Fruit fly (Drosophila melanogaster) whole organism, embryonic: ENCODE data around the gene CG9782.

Experiments
- ATbp ChIP-seq: fragments of 200-800 bp; sonication (Bioruptor generic); optimal IDR thresholded peaks from 2 replicates; lab custom pipeline; 2017; ENCODE audit warnings: missing biosample characterization, mild to moderate bottlenecking, missing genetic modification characterization, missing genetic modification reagents
- Blimp-1 ChIP-seq: fragments of 200-800 bp; sonication (Bioruptor generic); optimal IDR thresholded peaks from 3 replicates; lab custom pipeline; 2018; ENCODE audit warnings: missing biosample characterization, missing genetic modification characterization, mild to moderate bottlenecking, moderate library complexity, missing genetic modification reagents
- C15 ChIP-seq: fragments of 200-800 bp; sonication (Bioruptor generic); IDR thresholded peaks from 3 replicates; pipeline ENCODE4 v1.3.6; 2022; ENCODE audit warnings: missing biosample characterization, missing genetic modification characterization
- CG10209 ChIP-seq: fragments of 200-800 bp; sonication (Bioruptor generic); optimal IDR thresholded peaks from 3 replicates; lab custom pipeline; 2017; ENCODE audit warnings: missing biosample characterization, mild to moderate bottlenecking, missing genetic modification characterization, missing genetic modification reagents
- CG10267 ChIP-seq: fragments of 200-800 bp; sonication (Bioruptor generic); optimal IDR thresholded peaks from 2 replicates; lab custom pipeline; 2018; ENCODE audit warnings: missing biosample characterization, mild to moderate bottlenecking, missing genetic modification characterization, moderate library complexity
- CG10654 ChIP-seq: fragments of 200-800 bp; sonication (Bioruptor generic); optimal IDR thresholded peaks from 2 replicates; lab custom pipeline; 2016; ENCODE audit warnings: missing biosample characterization, missing genetic modification characterization
- CG11696 ChIP-seq: fragments of 200-800 bp; sonication (Bioruptor generic); IDR thresholded peaks from 2 replicates; pipeline ENCODE4 v1.3.6; 2022; ENCODE audit warnings: missing biosample characterization, missing genetic modification characterization
- CG1233 ChIP-seq: fragments of 200-800 bp; sonication (Bioruptor generic); optimal IDR thresholded peaks from 4 replicates; lab custom pipeline; 2018; ENCODE audit warnings: missing biosample characterization, mild to moderate bottlenecking, missing genetic modification characterization
- CG12391 ChIP-seq: fragments of 200-800 bp; sonication (Bioruptor generic); optimal IDR thresholded peaks from 3 replicates; lab custom pipeline; 2018; ENCODE audit warnings: missing biosample characterization, mild to moderate bottlenecking, missing genetic modification characterization, moderate library complexity
- CG12659 ChIP-seq: fragments of 200-800 bp; sonication (Bioruptor generic); optimal IDR thresholded peaks from 3 replicates; lab custom pipeline; 2017; ENCODE audit warnings: mild to moderate bottlenecking, missing biosample characterization, missing genetic modification reagents, missing genetic modification characterization
- CG14965 ChIP-seq: fragments of 200-800 bp; sonication (Bioruptor generic); optimal IDR thresholded peaks from 2 replicates; lab custom pipeline; 2016; ENCODE audit warnings: missing biosample characterization, missing genetic modification characterization, borderline replicate concordance
- CG15073 ChIP-seq: fragments of 200-800 bp; sonication (Bioruptor generic); optimal IDR thresholded peaks from 2 replicates; lab custom pipeline; 2016; ENCODE audit warnings: missing biosample characterization, missing genetic modification characterization
- CG18476 ChIP-seq: fragments of 200-800 bp; sonication (Bioruptor generic); optimal IDR thresholded peaks from 2 replicates; lab custom pipeline; 2016; ENCODE audit warnings: missing biosample characterization, mild to moderate bottlenecking, missing genetic modification characterization
- CG18619 ChIP-seq: fragments of 200-800 bp; sonication (Bioruptor generic); optimal IDR thresholded peaks from 3 replicates; lab custom pipeline; 2017; ENCODE audit warnings: missing biosample characterization, mild to moderate bottlenecking, missing genetic modification characterization
- CG18764 ChIP-seq: fragments of 200-800 bp; sonication (Bioruptor generic); optimal IDR thresholded peaks from 3 replicates; lab custom pipeline; 2016; ENCODE audit warnings: missing biosample characterization, missing genetic modification characterization
- CG3726 ChIP-seq: fragments of 200-800 bp; sonication (Bioruptor generic); IDR thresholded peaks from 3 replicates; pipeline ENCODE4, ENCODE4 v1.3.6; 2022; ENCODE audit warnings: missing biosample characterization, missing genetic modification characterization
- CG4360 ChIP-seq: fragments of 200-800 bp; sonication (Bioruptor generic); IDR thresholded peaks from 2 replicates; pipeline ENCODE4 v1.3.6; 2022; ENCODE audit warnings: missing biosample characterization, missing genetic modification characterization
- CG8924 ChIP-seq: fragments of 200-800 bp; optimal IDR thresholded peaks from 3 replicates; lab custom pipeline; 2019; ENCODE audit warnings: missing biosample characterization, mild to moderate bottlenecking, missing genetic modification characterization, moderate library complexity
- CG9215 ChIP-seq: fragments of 200-800 bp; sonication (Bioruptor generic); IDR thresholded peaks from 2 replicates; pipeline ENCODE4 v1.3.6; 2022; ENCODE audit warnings: missing biosample characterization, missing genetic modification characterization
- CG9797 ChIP-seq: fragments of 200-800 bp; sonication (Bioruptor generic); optimal IDR thresholded peaks from 3 replicates; lab custom pipeline; 2018; ENCODE audit warnings: missing biosample characterization, mild to moderate bottlenecking, missing genetic modification characterization
- Chrac-16 ChIP-seq: fragments of 200-800 bp; sonication (Bioruptor generic); optimal IDR thresholded peaks from 3 replicates; lab custom pipeline; 2016; ENCODE audit warnings: missing biosample characterization, missing genetic modification characterization
- D ChIP-seq, 2 experiments: fragments of 200-800 bp in 1 of 2; fragments of >200 bp in 1 of 2; sonication (Bioruptor generic) in 1 of 2; optimal IDR thresholded peaks; 2 replicates in 1 of 2; 3 replicates in 1 of 2; lab custom pipeline; 2017; ENCODE audit warnings: mild to moderate bottlenecking in 1 of 2, missing biosample characterization in 1 of 2, missing genetic modification characterization in 1 of 2, missing genetic modification reagents in 1 of 2
- Dip2 ChIP-seq: fragments of 200-800 bp; sonication (Bioruptor generic); IDR thresholded peaks from 2 replicates; pipeline ENCODE4 v1.3.6; 2022; ENCODE audit warnings: missing biosample characterization, missing genetic modification characterization
- E2f2 ChIP-seq: fragments of 200-800 bp; sonication (Bioruptor generic); IDR thresholded peaks from 2 replicates; pipeline ENCODE4 v1.3.6; 2022; ENCODE audit warnings: missing biosample characterization, missing genetic modification characterization
- Eip74EF ChIP-seq, 2 experiments: fragments of 200-800 bp in 1 of 2; fragments of >200 bp in 1 of 2; sonication (Bioruptor generic) in 1 of 2; optimal IDR thresholded peaks; 2 replicates each; lab custom pipeline; 2017 to 2019; ENCODE audit warnings: missing biosample characterization in 2 of 2, missing genetic modification characterization in 2 of 2, mild to moderate bottlenecking in 1 of 2, moderate library complexity in 1 of 2
- Hand ChIP-seq: fragments of 200-800 bp; sonication (Bioruptor generic); optimal IDR thresholded peaks from 2 replicates; lab custom pipeline; 2017; ENCODE audit warnings: mild to moderate bottlenecking, missing biosample characterization, missing genetic modification reagents, missing genetic modification characterization
- Hr3 ChIP-seq: fragments of 200-800 bp; sonication (Bioruptor generic); optimal IDR thresholded peaks from 3 replicates; lab custom pipeline; 2016; ENCODE audit warnings: missing biosample characterization, missing genetic modification characterization
- Max ChIP-seq: fragments of 200-800 bp; sonication (Bioruptor generic); optimal IDR thresholded peaks from 2 replicates; lab custom pipeline; 2016; ENCODE audit warnings: missing biosample characterization, mild to moderate bottlenecking, missing genetic modification characterization
- Mrtf ChIP-seq: fragments of 200-800 bp; sonication (Bioruptor generic); IDR thresholded peaks from 3 replicates; pipeline ENCODE4 v1.3.6; 2022; ENCODE audit warnings: missing biosample characterization, missing genetic modification characterization
- Xbp1 ChIP-seq: fragments of 200-800 bp; sonication (Bioruptor generic); optimal IDR thresholded peaks from 3 replicates; lab custom pipeline; 2016; ENCODE audit warnings: missing biosample characterization, mild to moderate bottlenecking, missing genetic modification characterization
- ap ChIP-seq: fragments of 200-800 bp; sonication (Bioruptor generic); IDR thresholded peaks from 2 replicates; pipeline ENCODE4 v1.3.6; 2022; ENCODE audit warnings: missing biosample characterization, missing genetic modification characterization
- az2 ChIP-seq: fragments of 200-800 bp; sonication (Bioruptor generic); optimal IDR thresholded peaks from 3 replicates; lab custom pipeline; 2016; ENCODE audit warnings: missing biosample characterization, missing genetic modification characterization
- bab2 ChIP-seq: fragments of 200-800 bp; sonication (Bioruptor generic); optimal IDR thresholded peaks from 2 replicates; lab custom pipeline; 2016; ENCODE audit warnings: missing biosample characterization, missing genetic modification characterization
- bcd ChIP-seq: fragments of 200-800 bp; sonication (Bioruptor generic); optimal IDR thresholded peaks from 2 replicates; lab custom pipeline; 2017; ENCODE audit warnings: missing biosample characterization, mild to moderate bottlenecking, missing genetic modification characterization
- bsh ChIP-seq, 2 experiments: fragments of 200-800 bp; sonication (Bioruptor generic); optimal IDR thresholded peaks; 2 replicates each; lab custom pipeline; 2017 to 2018; ENCODE audit warnings: mild to moderate bottlenecking in 2 of 2, missing biosample characterization in 2 of 2, missing genetic modification characterization in 2 of 2, moderate library complexity in 1 of 2
- cwo ChIP-seq: fragments of 200-800 bp; sonication (Bioruptor generic); optimal IDR thresholded peaks from 3 replicates; lab custom pipeline; 2017; ENCODE audit warnings: missing biosample characterization, missing genetic modification characterization, mild to moderate bottlenecking, moderate library complexity, missing genetic modification reagents
- dysf ChIP-seq: fragments of 200-800 bp; sonication (Bioruptor generic); IDR thresholded peaks from 3 replicates; pipeline ENCODE4 v1.3.6; 2022; ENCODE audit warnings: missing biosample characterization, missing genetic modification characterization
- ems ChIP-seq: fragments of 200-800 bp; sonication (Bioruptor generic); optimal IDR thresholded peaks from 3 replicates; lab custom pipeline; 2016; ENCODE audit warnings: missing biosample characterization, missing genetic modification characterization
- ewg ChIP-seq: fragments of 200-800 bp; sonication (Bioruptor generic); optimal IDR thresholded peaks from 3 replicates; lab custom pipeline; 2017; ENCODE audit warnings: mild to moderate bottlenecking, missing biosample characterization, missing genetic modification reagents, missing genetic modification characterization
- gcm ChIP-seq: fragments of 200-800 bp; sonication (Bioruptor generic); optimal IDR thresholded peaks from 2 replicates; lab custom pipeline; 2019; ENCODE audit warnings: missing biosample characterization, mild to moderate bottlenecking, missing genetic modification characterization, moderate library complexity
- gem ChIP-seq: fragments of 200-800 bp; sonication (Bioruptor generic); optimal IDR thresholded peaks from 2 replicates; lab custom pipeline; 2019; ENCODE audit warnings: missing biosample characterization, mild to moderate bottlenecking, missing genetic modification characterization, moderate library complexity
- gfzf ChIP-seq: fragments of 200-800 bp; sonication (Bioruptor generic); optimal IDR thresholded peaks from 2 replicates; lab custom pipeline; 2016; ENCODE audit warnings: missing biosample characterization, mild to moderate bottlenecking, missing genetic modification characterization, moderate library complexity
- lilli ChIP-seq: fragments of 200-800 bp; sonication (Bioruptor generic); optimal IDR thresholded peaks from 3 replicates; lab custom pipeline; 2016; ENCODE audit warnings: missing biosample characterization, missing genetic modification characterization
- nerfin-1 ChIP-seq: fragments of 200-800 bp; sonication (Bioruptor generic); optimal IDR thresholded peaks from 3 replicates; lab custom pipeline; 2019; ENCODE audit warnings: missing biosample characterization, mild to moderate bottlenecking, missing genetic modification characterization, moderate library complexity
- sisA ChIP-seq: fragments of 200-800 bp; sonication (Bioruptor generic); IDR thresholded peaks from 2 replicates; pipeline ENCODE4 v1.3.6; 2022; ENCODE audit warnings: missing biosample characterization, missing genetic modification characterization
- tgo ChIP-seq: fragments of 200-800 bp; sonication (Bioruptor generic); IDR thresholded peaks from 3 replicates; pipeline ENCODE4 v1.3.6; 2022; ENCODE audit warnings: missing biosample characterization, missing genetic modification characterization
- ttk ChIP-seq: fragments of 200-800 bp; sonication (Bioruptor generic); IDR thresholded peaks from 2 replicates; pipeline ENCODE4 v2.1.2; 2022; ENCODE audit warnings: missing biosample characterization, missing genetic modification characterization
- yki ChIP-seq: fragments of >200 bp; optimal IDR thresholded peaks from 3 replicates; lab custom pipeline; 2018
- zf30C ChIP-seq: fragments of 200-800 bp; sonication (Bioruptor generic); optimal IDR thresholded peaks from 3 replicates; lab custom pipeline; 2018; ENCODE audit warnings: missing biosample characterization, mild to moderate bottlenecking, missing genetic modification characterization
- zfh1 ChIP-seq: fragments of 200-800 bp; sonication (Bioruptor generic); IDR thresholded peaks from 3 replicates; pipeline ENCODE4 v1.3.6; 2022; ENCODE audit warnings: missing biosample characterization, missing genetic modification characterization

The CG9782 gene

dm6 chrX:16579978-16580377, 41.4 kb downstream of the CG9782 start (continued):
- TF ChIP-seq CG14965 (GFP tag; lab: Kevin White, UChicago) (no peak), Blimp-1 (peak; percentile 24), CG4360 (no peak), CG12659 (GFP tag; lab: Kevin White, UChicago) (peak; percentile 16), Hand (GFP tag; lab: Kevin White, UChicago) (peak; percentile 66), Xbp1 (GFP tag; lab: Kevin White, UChicago) (peak; percentile 47), ap (GFP tag; lab: Robert Waterston, UW) (no peak), D (optimal IDR thresholded peaks at IDR 0.05; lab: Kevin White, UChicago) (no peak), D (GFP tag; optimal IDR thresholded peaks at IDR 0.05; lab: Kevin White, UChicago) (peak; percentile 11), CG10209 (peak; percentile 50), CG18476 (peak; percentile 22), ewg (GFP tag; lab: Kevin White, UChicago) (peak; percentile 18), CG15073 (no peak), Eip74EF (GFP tag; optimal IDR thresholded peaks at IDR 0.05; lab: Kevin White, UChicago) (peak in 1 of 2 experiments; percentile 34), CG10654 (GFP tag; lab: Kevin White, UChicago) (peak; percentile 20), CG9797 (GFP tag; lab: Kevin White, UChicago) (no peak), az2 (GFP tag; lab: Kevin White, UChicago) (peak; percentile 20), E2f2 (GFP tag; lab: Robert Waterston, UW) (0 out of 2 replicates have a peak, but pooled peaks have one; percentile 10), gfzf (GFP tag; lab: Kevin White, UChicago) (no peak), gem (tag; lab: Kevin White, UChicago) (peak; percentile 74), bsh (GFP tag; optimal IDR thresholded peaks at IDR 0.05; lab: Kevin White, UChicago) (peak in 1 of 2 experiments; percentile 8), ttk (GFP tag; lab: Robert Waterston, UW) (0 out of 2 replicates have a peak, but pooled peaks have one; percentile 14), ATbp (GFP tag; lab: Kevin White, UChicago) (peak; percentile 25), CG12391 (tag; lab: Kevin White, UChicago) (peak; percentile 61), sisA (peak; percentile 36; the same call in 1 of the 2 replicates), ems (GFP tag; lab: Kevin White, UChicago) (no peak), Chrac-16 (GFP tag; lab: Kevin White, UChicago) (no peak), Hr3 (GFP tag; lab: Kevin White, UChicago) (peak; percentile 36), yki (lab: Kevin White, UChicago) (no peak), CG8924 (peak; percentile 42), CG18764 (no peak), Dip2 (GFP tag; lab: Robert Waterston, UW) (no peak), zfh1 (GFP tag; lab: Robert Waterston, UW) (no peak), dysf (GFP tag; lab: Robert Waterston, UW) (peak; percentile 34; the same call in 2 of the 3 replicates), CG3726 (GFP tag; lab: Robert Waterston, UW) (no peak), lilli (peak; percentile 3), bcd (peak; percentile 35), gcm (GFP tag; lab: Kevin White, UChicago) (peak; percentile 9), nerfin-1 (no peak), cwo (GFP tag; lab: Kevin White, UChicago) (peak; percentile 45), zf30C (GFP tag; lab: Kevin White, UChicago) (no peak), CG18619 (GFP tag; lab: Kevin White, UChicago) (peak; percentile 30), Mrtf (GFP tag; lab: Robert Waterston, UW) (no peak), bab2 (GFP tag; lab: Kevin White, UChicago) (peak; percentile 8), tgo (GFP tag; lab: Robert Waterston, UW) (0 out of 3 replicates have a peak, but pooled peaks have one; percentile 30), CG1233 (no peak), CG9215 (GFP tag; lab: Robert Waterston, UW) (0 out of 2 replicates have a peak, but pooled peaks have one; percentile 5), CG10267 (tag; lab: Kevin White, UChicago) (peak; percentile 31), CG11696 (GFP tag; lab: Robert Waterston, UW) (no peak), Max (peak; percentile 8), C15 (GFP tag; lab: Robert Waterston, UW) (no peak)
